Worm (Caenorhabditis elegans) whole organism, L4 larva: ENCODE results near the gene K07C11.10.
A peak's percentile ranks its signal among the peaks of the same experiment; 100 is the strongest.

Source experiments
- D1046.2 ChIP-seq: fragments of 200-800 bp; sonication (Bioruptor generic); IDR thresholded peaks from 2 replicates; pipeline ENCODE4 v1.3.6; 2022; ENCODE audit warnings: missing genetic modification characterization, missing compliant biosample characterization
- F26F4.8 ChIP-seq: fragments of 200-800 bp; sonication (Bioruptor generic); conservative IDR thresholded peaks from 2 replicates; pipeline ENCODE4 v1.3.6; 2022; ENCODE audit warnings: missing genetic modification characterization, missing compliant biosample characterization
- F37D6.2 ChIP-seq: sonication (generic microtip); optimal IDR thresholded peaks from 2 replicates; lab custom pipeline; 2016; ENCODE audit warnings: mild to moderate bottlenecking, missing genetic modification characterization, missing compliant biosample characterization
- F49E8.2 ChIP-seq: sonication (generic microtip); optimal IDR thresholded peaks from 2 replicates; lab custom pipeline; 2016; ENCODE audit warnings: missing compliant biosample characterization, mild to moderate bottlenecking, missing genetic modification characterization, borderline replicate concordance
- R02D3.7 ChIP-seq: fragments of 150-350 bp; sonication (generic microtip); optimal IDR thresholded peaks from 3 replicates; lab custom pipeline; 2014; ENCODE audit warnings: missing biosample characterization, missing genetic modification characterization
- Y105C5A.15 ChIP-seq: fragments of 200-800 bp; sonication (Bioruptor generic); IDR thresholded peaks from 2 replicates; pipeline ENCODE4 v1.3.6; 2022; ENCODE audit warnings: missing genetic modification characterization, missing compliant biosample characterization
- Y5F2A.4 ChIP-seq: fragments of 200-800 bp; sonication (Bioruptor generic); optimal IDR thresholded peaks from 2 replicates; lab custom pipeline; 2018; ENCODE audit warnings: mild to moderate bottlenecking, missing genetic modification characterization, missing compliant biosample characterization
- ZK337.2 ChIP-seq: fragments of 200-800 bp; sonication (Bioruptor generic); IDR thresholded peaks from 2 replicates; pipeline ENCODE4 v1.3.6; 2022; ENCODE audit warnings: missing genetic modification reagents, missing genetic modification characterization, missing compliant biosample characterization
- aha-1 ChIP-seq: fragments of 150-350 bp; peaks from one replicate; lab custom pipeline; 2014; ENCODE audit warnings: missing biosample characterization, missing genetic modification characterization
- aly-2 ChIP-seq: sonication (generic microtip); optimal IDR thresholded peaks from 2 replicates; lab custom pipeline; 2018; ENCODE audit warnings: missing biosample characterization, missing genetic modification characterization
- arid-1 ChIP-seq: fragments of 200-800 bp; sonication (Bioruptor generic); conservative IDR thresholded peaks from 2 replicates; pipeline ENCODE4 v1.3.6; 2022; ENCODE audit warnings: missing genetic modification reagents, missing genetic modification characterization, missing compliant biosample characterization
- ceh-20 ChIP-seq: fragments of 200-800 bp; sonication (Bioruptor generic); IDR thresholded peaks from 2 replicates; pipeline ENCODE4 v1.3.6; 2022; ENCODE audit warnings: missing genetic modification reagents, missing genetic modification characterization, missing compliant biosample characterization
- daf-16 ChIP-seq, 3 experiments: sonication (generic microtip); optimal IDR thresholded peaks; 2 replicates each; lab custom pipeline; 2016 to 2017; ENCODE audit warnings: missing genetic modification characterization in 3 of 3, missing genetic modification reagents in 3 of 3, mild to moderate bottlenecking in 2 of 3, missing compliant biosample characterization in 2 of 3, missing biosample characterization in 1 of 3, moderate library complexity in 1 of 3
- daf-19 ChIP-seq: fragments of 200-800 bp; sonication (Bioruptor generic); conservative IDR thresholded peaks from 2 replicates; pipeline ENCODE4 v1.3.6; 2022; ENCODE audit warnings: missing genetic modification characterization, missing compliant biosample characterization
- dmd-6 ChIP-seq: fragments of 200-800 bp; sonication (Bioruptor generic); IDR thresholded peaks from 2 replicates; pipeline ENCODE4 v1.3.6; 2022; ENCODE audit warnings: missing genetic modification reagents, missing genetic modification characterization, missing compliant biosample characterization
- dmd-9 ChIP-seq: fragments of 200-800 bp; sonication (Bioruptor generic); IDR thresholded peaks from 2 replicates; pipeline ENCODE4 v1.3.6; 2022; ENCODE audit warnings: missing genetic modification reagents, missing genetic modification characterization, missing compliant biosample characterization
- dve-1 ChIP-seq: sonication (generic microtip); optimal IDR thresholded peaks from 2 replicates; lab custom pipeline; 2017; ENCODE audit warnings: antibody characterized with exemption, mild to moderate bottlenecking, missing genetic modification characterization, missing compliant biosample characterization; ENCODE audit not compliant: insufficient read depth
- egl-43 ChIP-seq: fragments of 200-800 bp; sonication (Bioruptor generic); IDR thresholded peaks from 2 replicates; pipeline ENCODE4 v1.3.6; 2022; ENCODE audit warnings: missing genetic modification reagents, missing genetic modification characterization, missing compliant biosample characterization
- fkh-10 ChIP-seq: fragments of 150-350 bp; optimal IDR thresholded peaks from 2 replicates; lab custom pipeline; 2014; ENCODE audit warnings: missing biosample characterization, missing genetic modification reagents, missing genetic modification characterization
- hif-1 ChIP-seq, 2 experiments: sonication (generic microtip); optimal IDR thresholded peaks; 2 replicates each; lab custom pipeline; 2016 to 2017; ENCODE audit warnings: missing compliant biosample characterization in 2 of 2, missing genetic modification characterization in 2 of 2, missing genetic modification reagents in 2 of 2, missing genotype in 2 of 2, mild to moderate bottlenecking in 1 of 2
- hlh-11 ChIP-seq: fragments of 200-800 bp; sonication (Bioruptor generic); optimal IDR thresholded peaks from 2 replicates; lab custom pipeline; 2018; ENCODE audit warnings: mild to moderate bottlenecking, missing genetic modification characterization, missing compliant biosample characterization
- hlh-30 ChIP-seq: sonication (generic microtip); optimal IDR thresholded peaks from 2 replicates; lab custom pipeline; 2017; ENCODE audit warnings: antibody characterized with exemption, mild to moderate bottlenecking, missing genetic modification characterization, missing compliant biosample characterization; ENCODE audit not compliant: insufficient read depth
- hmg-1.1 ChIP-seq: fragments of 200-800 bp; sonication (Bioruptor generic); IDR thresholded peaks from 2 replicates; pipeline ENCODE4 v1.3.6; 2022; ENCODE audit warnings: missing genetic modification reagents, missing genetic modification characterization, missing compliant biosample characterization
- lin-13 ChIP-seq: fragments of 150-350 bp; optimal IDR thresholded peaks from 2 replicates; lab custom pipeline; 2014; ENCODE audit warnings: missing biosample characterization, missing genetic modification reagents, missing genetic modification characterization
- lin-15B ChIP-seq: fragments of 150-350 bp; sonication (generic microtip); optimal IDR thresholded peaks from 3 replicates; lab custom pipeline; 2014; ENCODE audit warnings: missing biosample characterization, missing genetic modification characterization
- lin-29 ChIP-seq: fragments of 200-800 bp; sonication (Bioruptor generic); IDR thresholded peaks from 2 replicates; pipeline ENCODE4 v1.3.6; 2022; ENCODE audit warnings: missing genetic modification reagents, missing genetic modification characterization, missing compliant biosample characterization
- lin-39 ChIP-seq: fragments of 150-350 bp; optimal IDR thresholded peaks from 2 replicates; lab custom pipeline; 2014; ENCODE audit warnings: missing biosample characterization, missing genetic modification reagents, missing genetic modification characterization
- lir-3 ChIP-seq: sonication (generic microtip); optimal IDR thresholded peaks from 2 replicates; lab custom pipeline; 2016; ENCODE audit warnings: mild to moderate bottlenecking, missing genetic modification characterization, missing compliant biosample characterization
- lsy-2 ChIP-seq, 2 experiments: fragments of 150-350 bp in 1 of 2; sonication (generic microtip) in 1 of 2; optimal IDR thresholded peaks; 2 replicates each; lab custom pipeline; 2014 to 2017; ENCODE audit warnings: missing biosample characterization in 2 of 2, missing genetic modification characterization in 2 of 2
- mdt-29 ChIP-seq: fragments of 200-800 bp; sonication (Bioruptor generic); IDR thresholded peaks from 2 replicates; pipeline ENCODE4 v1.3.6; 2022; ENCODE audit warnings: missing genetic modification reagents, missing genetic modification characterization, missing compliant biosample characterization
- nhr-102 ChIP-seq: sonication (generic microtip); optimal IDR thresholded peaks from 2 replicates; lab custom pipeline; 2016; ENCODE audit warnings: mild to moderate bottlenecking, missing genetic modification characterization, moderate library complexity, missing compliant biosample characterization
- nhr-11 ChIP-seq: fragments of 150-350 bp; optimal IDR thresholded peaks from 2 replicates; lab custom pipeline; 2014; ENCODE audit warnings: missing biosample characterization, missing genetic modification characterization
- nhr-28 ChIP-seq: fragments of 150-350 bp; optimal IDR thresholded peaks from 2 replicates; lab custom pipeline; 2014; ENCODE audit warnings: missing biosample characterization, missing genetic modification characterization
- nhr-77 ChIP-seq: fragments of 150-350 bp; optimal IDR thresholded peaks from 2 replicates; lab custom pipeline; 2014; ENCODE audit warnings: missing biosample characterization, missing genetic modification characterization
- pqm-1 ChIP-seq: sonication (generic microtip); optimal IDR thresholded peaks from 2 replicates; lab custom pipeline; 2017; ENCODE audit warnings: missing biosample characterization, missing genetic modification characterization
- sdz-12 ChIP-seq: fragments of 200-800 bp; sonication (Bioruptor generic); optimal IDR thresholded peaks from 2 replicates; lab custom pipeline; 2018; ENCODE audit warnings: mild to moderate bottlenecking, missing genetic modification characterization, missing compliant biosample characterization
- snpc-1.2 ChIP-seq: fragments of 200-800 bp; sonication (Bioruptor generic); IDR thresholded peaks from 2 replicates; pipeline ENCODE4 v1.3.6; 2022; ENCODE audit warnings: missing genetic modification reagents, missing genetic modification characterization, missing compliant biosample characterization
- spr-3 ChIP-seq: fragments of 200-800 bp; sonication (Bioruptor generic); optimal IDR thresholded peaks from 2 replicates; lab custom pipeline; 2018; ENCODE audit warnings: mild to moderate bottlenecking, missing genetic modification characterization, missing compliant biosample characterization
- unc-130 ChIP-seq: sonication (generic microtip); optimal IDR thresholded peaks from 2 replicates; lab custom pipeline; 2016; ENCODE audit warnings: missing genetic modification reagents, missing genetic modification characterization, missing compliant biosample characterization
- unc-62 ChIP-seq, 3 experiments: fragments of 150-350 bp in 1 of 3; sonication (generic microtip); optimal IDR thresholded peaks in 2 of 3; peaks in 1 of 3; 1 replicate in 1 of 3; 2 replicates in 2 of 3; lab custom pipeline; 2014 to 2017; ENCODE audit warnings: missing biosample characterization in 3 of 3, missing genetic modification characterization in 3 of 3, missing genetic modification reagents in 3 of 3, missing genotype in 1 of 3
- zag-1 ChIP-seq: fragments of 150-350 bp; optimal IDR thresholded peaks from 2 replicates; lab custom pipeline; 2014; ENCODE audit warnings: missing biosample characterization, missing genetic modification characterization
- zip-11 ChIP-seq: fragments of 200-800 bp; sonication (Bioruptor generic); IDR thresholded peaks from 2 replicates; pipeline ENCODE4 v1.3.6; 2022; ENCODE audit warnings: missing genetic modification characterization, missing compliant biosample characterization
- ztf-11 ChIP-seq: fragments of 150-350 bp; optimal IDR thresholded peaks from 2 replicates; lab custom pipeline; 2014; ENCODE audit warnings: missing biosample characterization, missing genetic modification characterization

K07C11.10 gene

ce11 chrV:8226812-8227211 is at the start of gene K07C11.10:
Gene K07C11.10, minus strand, starts transcription at chrV:8226912.
- TF ChIP-seq nhr-11 (tag; lab: Kevin White, UChicago) (no peak), snpc-1.2 (GFP tag; lab: Robert Waterston, UW) (no peak), zip-11 (no peak), unc-62 (GFP tag; optimal IDR thresholded peaks at IDR 0.05 in 1 of 2; lab: Kevin White, UChicago) (peak in 1 of 2 experiments; percentile 47), unc-62 (tag; optimal IDR thresholded peaks at IDR 0.05; lab: Kevin White, UChicago) (no peak), F26F4.8 (GFP tag; lab: Robert Waterston, UW) (no peak), F37D6.2 (tag; lab: Kevin White, UChicago) (no peak)
- TF ChIP-seq, all 104 proteins: peak for 1

ce11 chrV:8271995-8272394 is 45.3 kb upstream of the K07C11.10 start, which contains the start of gene asp-5:
Gene asp-5, plus strand, starts transcription at chrV:8272385.
- TF ChIP-seq pqm-1 (tag; lab: Kevin White, UChicago): peak; percentile 71
- TF ChIP-seq Y105C5A.15 (GFP tag; lab: Robert Waterston, UW): no peak
- no peak for TF ChIP-seq arid-1 (GFP tag; lab: Robert Waterston, UW)
- TF ChIP-seq lin-39 (tag; lab: Kevin White, UChicago): no peak
- peak; percentile 69 for TF ChIP-seq aha-1 (tag; lab: Kevin White, UChicago)
- peak; percentile 59 for TF ChIP-seq dve-1 (tag; lab: Kevin White, UChicago)
- no peak for TF ChIP-seq R02D3.7 (tag; lab: Kevin White, UChicago)
- no peak for TF ChIP-seq zag-1 (tag; lab: Kevin White, UChicago)
- no peak for TF ChIP-seq D1046.2 (GFP tag; lab: Robert Waterston, UW)
- TF ChIP-seq nhr-77 (tag; lab: Kevin White, UChicago): peak; percentile 42
- peak; percentile 57 for TF ChIP-seq nhr-28 (tag; lab: Kevin White, UChicago)
- peak; percentile 26; the same call in 1 of the 2 replicates for TF ChIP-seq dmd-6 (GFP tag; lab: Robert Waterston, UW)
- no peak for TF ChIP-seq F26F4.8 (GFP tag; lab: Robert Waterston, UW)
- peak; percentile 41 for TF ChIP-seq hlh-11 (tag; lab: Kevin White, UChicago)
- TF ChIP-seq ztf-11: no peak
- TF ChIP-seq nhr-102 (tag; lab: Kevin White, UChicago): no peak
- no peak for TF ChIP-seq zip-11
- TF ChIP-seq unc-130 (GFP tag; lab: Kevin White, UChicago): no peak
- no peak for TF ChIP-seq lin-29 (GFP tag; lab: Robert Waterston, UW)
- no peak for TF ChIP-seq daf-16 (GFP tag; optimal IDR thresholded peaks at IDR 0.05; lab: Kevin White, UChicago)
- TF ChIP-seq daf-16 (tag; optimal IDR thresholded peaks at IDR 0.05; lab: Kevin White, UChicago): peak; percentile 62
- TF ChIP-seq fkh-10 (GFP tag; lab: Kevin White, UChicago): no peak
- TF ChIP-seq Y5F2A.4 (GFP tag; lab: Kevin White, UChicago): no peak
- TF ChIP-seq lir-3 (tag; lab: Kevin White, UChicago): no peak
- TF ChIP-seq F49E8.2 (tag; lab: Kevin White, UChicago): no peak
- TF ChIP-seq sdz-12 (GFP tag; lab: Kevin White, UChicago): no peak

- TF ChIP-seq spr-3 (GFP tag; lab: Kevin White, UChicago) (no peak), unc-62 (GFP tag; optimal IDR thresholded peaks at IDR 0.05 in 1 of 2; lab: Kevin White, UChicago) (peak in 1 of 2 experiments; percentile 94), unc-62 (tag; optimal IDR thresholded peaks at IDR 0.05; lab: Kevin White, UChicago) (no peak), hmg-1.1 (no peak)
These were observed 44.7 kb upstream of the K07C11.10 start for ce11 chrV:8271395-8271794.

ce11 chrV:8269878-8270277 is 43.2 kb upstream of the K07C11.10 start:
- TF ChIP-seq lsy-2 (tag; optimal IDR thresholded peaks at IDR 0.05; lab: Kevin White, UChicago) (no peak), R02D3.7 (tag; lab: Kevin White, UChicago) (no peak), hlh-30 (peak; percentile 47), aly-2 (tag; lab: Kevin White, UChicago) (no peak), ceh-20 (GFP tag; lab: Robert Waterston, UW) (no peak), pqm-1 (tag; lab: Kevin White, UChicago) (no peak), nhr-11 (tag; lab: Kevin White, UChicago) (no peak), mdt-29 (GFP tag; lab: Robert Waterston, UW) (no peak), lin-13 (GFP tag; lab: Kevin White, UChicago) (no peak), dmd-9 (GFP tag; lab: Robert Waterston, UW) (no peak), dmd-6 (GFP tag; lab: Robert Waterston, UW) (peak; percentile 84), nhr-102 (tag; lab: Kevin White, UChicago) (peak; percentile 53), dve-1 (tag; lab: Kevin White, UChicago) (peak; percentile 87), daf-19 (GFP tag; lab: Robert Waterston, UW) (no peak), snpc-1.2 (GFP tag; lab: Robert Waterston, UW) (no peak), egl-43 (no peak), ZK337.2 (GFP tag; lab: Robert Waterston, UW) (no peak), daf-16 (GFP tag; optimal IDR thresholded peaks at IDR 0.05; lab: Kevin White, UChicago) (peak in 1 of 2 experiments; percentile 53), daf-16 (tag; optimal IDR thresholded peaks at IDR 0.05; lab: Kevin White, UChicago) (peak; percentile 82), lin-15B (tag; lab: Kevin White, UChicago) (no peak), hif-1 (tag; optimal IDR thresholded peaks at IDR 0.05; lab: Kevin White, UChicago) (peak in 1 of 2 experiments; percentile 19)
